Worm (Caenorhabditis elegans) whole organism, L4/young adult: ENCODE data around the gene gna-1.

Experiments used
- dao-5 ChIP-seq: sonication (generic microtip); optimal IDR thresholded peaks from 2 replicates; lab custom pipeline; 2016; ENCODE audit warnings: missing genotype, missing genetic modification characterization, moderate library complexity, missing compliant biosample characterization
- him-1 ChIP-seq: sonication (generic microtip); optimal IDR thresholded peaks from 2 replicates; lab custom pipeline; 2016; ENCODE audit warnings: missing genotype, missing genetic modification reagents, missing genetic modification characterization, missing compliant biosample characterization

DNA sequence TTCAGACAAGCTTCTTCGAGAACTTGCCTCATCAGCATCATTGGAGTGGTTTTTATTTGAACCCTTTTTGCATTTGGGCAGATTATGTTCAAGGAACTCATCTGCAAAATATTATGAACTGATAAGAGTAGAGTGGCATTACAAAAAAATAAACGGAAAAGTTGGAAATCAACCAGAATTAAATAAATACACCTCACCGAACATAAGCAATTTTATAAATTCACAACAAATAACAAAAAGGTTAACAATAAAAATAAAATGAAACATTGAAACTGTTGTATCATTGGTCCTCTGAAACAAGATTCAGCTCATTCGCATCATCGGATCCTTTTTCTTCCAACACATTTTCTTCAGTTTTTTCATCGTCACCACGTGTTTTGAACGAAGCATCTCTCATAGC is 2.7 kb downstream of the gna-1 start, which contains the start of gene asps-1:
- TF ChIP-seq dao-5 (tag; lab: Kevin White, UChicago) = no peak
- no peak for TF ChIP-seq him-1 (tag; lab: Kevin White, UChicago)
